Worm (Caenorhabditis elegans) whole organism, L2 larva: ENCODE measurements around the gene arx-6.
A peak's percentile ranks its signal among the peaks of the same experiment; 100 is the strongest.

ENCODE experiments used
- C34F6.9 ChIP-seq: fragments of 150-350 bp; optimal IDR thresholded peaks from 2 replicates; lab custom pipeline; 2014; ENCODE audit warnings: missing biosample characterization, missing genetic modification characterization
- F13H6.1 ChIP-seq: sonication (generic microtip); optimal IDR thresholded peaks from 2 replicates; lab custom pipeline; 2016; ENCODE audit warnings: missing genetic modification characterization, missing compliant biosample characterization
- R02D3.7 ChIP-seq: fragments of 150-350 bp; optimal IDR thresholded peaks from 2 replicates; lab custom pipeline; 2014; ENCODE audit warnings: missing biosample characterization, missing genetic modification characterization
- Y55F3AM.14 ChIP-seq: fragments of 200-800 bp; sonication (Bioruptor generic); optimal IDR thresholded peaks from 2 replicates; lab custom pipeline; 2018; ENCODE audit warnings: mild to moderate bottlenecking, missing genetic modification characterization, missing compliant biosample characterization
- ZK546.5 ChIP-seq: sonication (generic microtip); optimal IDR thresholded peaks from 2 replicates; lab custom pipeline; 2017; ENCODE audit warnings: missing biosample characterization, missing genetic modification characterization
- alr-1 ChIP-seq: fragments of 150-350 bp; optimal IDR thresholded peaks from 2 replicates; lab custom pipeline; 2014; ENCODE audit warnings: missing biosample characterization, missing genetic modification characterization
- aly-2 ChIP-seq: fragments of 150-350 bp; optimal IDR thresholded peaks from 2 replicates; lab custom pipeline; 2014; ENCODE audit warnings: missing biosample characterization, missing genetic modification characterization
- ama-1 ChIP-seq: fragments of 150-350 bp; optimal IDR thresholded peaks from 2 replicates; lab custom pipeline; 2018; ENCODE audit warnings: inconsistent platforms
- ceh-16 ChIP-seq: fragments of 150-350 bp; optimal IDR thresholded peaks from 2 replicates; lab custom pipeline; 2014; ENCODE audit warnings: missing biosample characterization, missing genetic modification characterization
- ceh-82 ChIP-seq: fragments of 150-350 bp; optimal IDR thresholded peaks from 2 replicates; lab custom pipeline; 2014; ENCODE audit warnings: missing biosample characterization, missing genetic modification characterization
- crh-2 ChIP-seq: sonication (generic microtip); optimal IDR thresholded peaks from 2 replicates; lab custom pipeline; 2017; ENCODE audit warnings: missing biosample characterization, missing genetic modification characterization
- dmd-4 ChIP-seq: sonication (generic microtip); optimal IDR thresholded peaks from 2 replicates; lab custom pipeline; 2017; ENCODE audit warnings: missing biosample characterization, missing genetic modification characterization
- egl-27 ChIP-seq: sonication (generic microtip); optimal IDR thresholded peaks from 3 replicates; lab custom pipeline; 2017; ENCODE audit warnings: missing biosample characterization, missing genetic modification reagents, missing genetic modification characterization
- elt-1 ChIP-seq: fragments of 150-350 bp; optimal IDR thresholded peaks from 2 replicates; lab custom pipeline; 2014; ENCODE audit warnings: missing biosample characterization, missing genetic modification characterization
- fos-1 ChIP-seq: fragments of 150-350 bp; optimal IDR thresholded peaks from 2 replicates; lab custom pipeline; 2014; ENCODE audit warnings: missing biosample characterization, missing genetic modification characterization
- gmeb-1 ChIP-seq: fragments of 150-350 bp; optimal IDR thresholded peaks from 2 replicates; lab custom pipeline; 2014; ENCODE audit warnings: missing biosample characterization, missing genetic modification characterization
- lin-11 ChIP-seq: fragments of 150-350 bp; sonication (generic microtip); optimal IDR thresholded peaks from 2 replicates; lab custom pipeline; 2014; ENCODE audit warnings: missing biosample characterization, missing genetic modification characterization, inconsistent platforms, mixed read lengths
- lin-13 ChIP-seq: fragments of 150-350 bp; optimal IDR thresholded peaks from 2 replicates; lab custom pipeline; 2014; ENCODE audit warnings: missing biosample characterization, missing genetic modification reagents, missing genetic modification characterization
- lsy-2 ChIP-seq, 2 experiments: fragments of 150-350 bp in 1 of 2; sonication (generic microtip) in 1 of 2; optimal IDR thresholded peaks; 2 replicates each; lab custom pipeline; 2014 to 2017; ENCODE audit warnings: missing biosample characterization in 2 of 2, missing genetic modification characterization in 2 of 2
- mbf-1 ChIP-seq: sonication (generic microtip); optimal IDR thresholded peaks from 2 replicates; lab custom pipeline; 2017; ENCODE audit warnings: missing biosample characterization, missing genetic modification characterization
- mdl-1 ChIP-seq, 2 experiments: fragments of 150-350 bp in 1 of 2; sonication (generic microtip) in 1 of 2; optimal IDR thresholded peaks; 2 replicates each; lab custom pipeline; 2017; ENCODE audit warnings: missing biosample characterization in 2 of 2, missing genetic modification characterization in 2 of 2
- nhr-10 ChIP-seq: sonication (generic microtip); optimal IDR thresholded peaks from 2 replicates; lab custom pipeline; 2017; ENCODE audit warnings: missing biosample characterization, missing genetic modification characterization
- nhr-11 ChIP-seq: fragments of 150-350 bp; optimal IDR thresholded peaks from 2 replicates; lab custom pipeline; 2014; ENCODE audit warnings: missing biosample characterization, missing genetic modification characterization
- nhr-12 ChIP-seq: fragments of 150-350 bp; optimal IDR thresholded peaks from 2 replicates; lab custom pipeline; 2014; ENCODE audit warnings: missing biosample characterization, missing genetic modification characterization
- nhr-21 ChIP-seq: fragments of 150-350 bp; optimal IDR thresholded peaks from 2 replicates; lab custom pipeline; 2014; ENCODE audit warnings: missing biosample characterization, missing genetic modification characterization
- nhr-237 ChIP-seq: fragments of 150-350 bp; optimal IDR thresholded peaks from 2 replicates; lab custom pipeline; 2014; ENCODE audit warnings: missing biosample characterization, missing genetic modification characterization
- nhr-25 ChIP-seq: fragments of 150-350 bp; sonication (generic microtip); optimal IDR thresholded peaks from 3 replicates; lab custom pipeline; 2014; ENCODE audit warnings: missing biosample characterization, missing genetic modification characterization
- nhr-6 ChIP-seq: fragments of 150-350 bp; optimal IDR thresholded peaks from 2 replicates; lab custom pipeline; 2014; ENCODE audit warnings: missing biosample characterization, missing genetic modification characterization
- peb-1 ChIP-seq: fragments of 150-350 bp; optimal IDR thresholded peaks from 2 replicates; lab custom pipeline; 2014; ENCODE audit warnings: missing biosample characterization, missing genetic modification characterization
- sem-4 ChIP-seq: fragments of 150-350 bp; optimal IDR thresholded peaks from 2 replicates; lab custom pipeline; 2014; ENCODE audit warnings: missing biosample characterization, missing genetic modification reagents, missing genetic modification characterization
- sma-3 ChIP-seq: sonication (generic microtip); optimal IDR thresholded peaks from 2 replicates; lab custom pipeline; 2016; ENCODE audit warnings: missing genetic modification reagents, missing genetic modification characterization, missing compliant biosample characterization
- sma-9 ChIP-seq, 2 experiments: fragments of 150-350 bp in 1 of 2; sonication (generic microtip) in 1 of 2; optimal IDR thresholded peaks; 2 replicates each; lab custom pipeline; 2014 to 2016; ENCODE audit warnings: missing genetic modification characterization in 2 of 2, mild to moderate bottlenecking in 1 of 2, missing biosample characterization in 1 of 2, missing compliant biosample characterization in 1 of 2, missing genetic modification reagents in 1 of 2, moderate library complexity in 1 of 2
- snpc-4 ChIP-seq: fragments of 150-350 bp; optimal IDR thresholded peaks from 2 replicates; lab custom pipeline; 2014; ENCODE audit warnings: missing biosample characterization, missing genetic modification characterization
- unc-39 ChIP-seq: fragments of 150-350 bp; optimal IDR thresholded peaks from 2 replicates; lab custom pipeline; 2014; ENCODE audit warnings: missing biosample characterization, missing genetic modification characterization
- zag-1 ChIP-seq: fragments of 150-350 bp; optimal IDR thresholded peaks from 2 replicates; lab custom pipeline; 2014; ENCODE audit warnings: missing biosample characterization, missing genetic modification characterization
- ztf-1 ChIP-seq: fragments of 200-800 bp; sonication (Bioruptor generic); conservative IDR thresholded peaks from 2 replicates; pipeline ENCODE4 v1.3.6; 2022; ENCODE audit warnings: missing genetic modification characterization, missing compliant biosample characterization
- ztf-11 ChIP-seq: sonication (generic microtip); optimal IDR thresholded peaks from 2 replicates; lab custom pipeline; 2017; ENCODE audit warnings: missing biosample characterization, missing genetic modification characterization
- ztf-4 ChIP-seq: fragments of 150-350 bp; optimal IDR thresholded peaks from 2 replicates; lab custom pipeline; 2014; ENCODE audit warnings: missing biosample characterization, missing genetic modification characterization

The arx-6 gene

DNA sequence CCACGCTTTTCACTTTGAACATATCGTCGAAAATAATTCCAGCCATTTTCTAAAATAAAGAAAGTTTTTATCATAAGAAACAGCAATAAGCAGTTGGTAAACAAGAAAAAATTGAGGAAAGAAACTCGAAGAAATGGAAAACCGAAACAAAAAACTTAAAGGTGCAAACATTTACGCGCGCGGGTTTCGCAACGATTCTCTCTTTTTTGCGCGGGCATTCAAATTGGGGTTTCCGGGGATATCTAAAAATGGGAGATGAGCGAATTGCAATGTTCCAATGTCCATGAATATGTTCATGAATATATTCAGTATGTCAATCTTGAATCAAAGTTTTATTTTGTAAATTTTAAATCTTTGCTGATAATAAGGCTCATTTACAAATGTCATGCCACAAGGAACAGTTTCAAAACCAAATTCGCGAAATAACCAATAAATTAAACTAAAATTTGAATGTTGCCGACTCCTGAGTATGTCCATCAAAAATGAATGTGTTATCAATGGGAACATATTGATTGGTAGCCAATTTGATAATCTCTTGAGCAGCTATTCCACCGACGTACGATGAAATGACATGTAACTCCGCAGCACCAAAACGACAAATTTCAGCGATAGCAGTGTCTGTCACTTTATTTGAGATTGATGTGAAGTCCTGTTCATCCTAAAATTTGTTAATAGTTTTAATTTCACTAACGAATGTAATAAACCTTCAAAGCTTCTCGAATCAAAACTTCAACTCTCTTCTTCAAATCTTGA, 39.7 kb downstream of the arx-6 start, which contains the start of gene rpb-8 (continued):
- TF ChIP-seq aly-2 (tag; lab: Kevin White, UChicago) = no peak
- TF ChIP-seq ztf-1 (GFP tag; lab: Robert Waterston, UW) = no peak
- TF ChIP-seq snpc-4 (tag; lab: Kevin White, UChicago) = peak; percentile 13
- TF ChIP-seq Y55F3AM.14 = no peak

- TF ChIP-seq ztf-11 (tag; lab: Kevin White, UChicago) (no peak), alr-1 (tag; lab: Kevin White, UChicago) (no peak), lin-13 (GFP tag; lab: Kevin White, UChicago) (no peak), C34F6.9 (tag; lab: Kevin White, UChicago) (no peak), nhr-6 (tag; lab: Kevin White, UChicago) (no peak), Y55F3AM.14 (no peak), ZK546.5 (no peak)
Measured at ce11 chrIII:4918906-4919305, 40.4 kb downstream of the arx-6 start.

- TF ChIP-seq sma-3 (GFP tag; lab: Kevin White, UChicago) (no peak), lin-11 (tag; lab: Kevin White, UChicago) (no peak), elt-1 (tag; lab: Kevin White, UChicago) (no peak), nhr-11 (tag; lab: Kevin White, UChicago) (no peak), ztf-1 (GFP tag; lab: Robert Waterston, UW) (no peak), nhr-25 (tag; lab: Kevin White, UChicago) (no peak), R02D3.7 (tag; lab: Kevin White, UChicago) (no peak), ceh-82 (tag; lab: Kevin White, UChicago) (no peak), nhr-21 (tag; lab: Kevin White, UChicago) (no peak), ama-1 (lab: Kevin White, UChicago) (no peak), sma-9 (GFP tag; optimal IDR thresholded peaks at IDR 0.05; lab: Kevin White, UChicago) (no peak), sma-9 (tag; optimal IDR thresholded peaks at IDR 0.05; lab: Kevin White, UChicago) (no peak), mbf-1 (tag; lab: Kevin White, UChicago) (no peak), mdl-1 (tag; optimal IDR thresholded peaks at IDR 0.05; lab: Kevin White, UChicago) (no peak), zag-1 (tag; lab: Kevin White, UChicago) (no peak), nhr-12 (tag; lab: Kevin White, UChicago) (no peak), nhr-10 (no peak), ceh-16 (no peak), peb-1 (tag; lab: Kevin White, UChicago) (no peak), Y55F3AM.14 (no peak), unc-39 (no peak)
Measured at ce11 chrIII:4920221-4920620, 41.8 kb downstream of the arx-6 start, which contains the start of gene ula-1. ula-1 (minus strand) TSS chrIII:4920321.

ce11 chrIII:4922020-4922419, 43.6 kb downstream of the arx-6 start, which contains the start of gene mmab-1:
mmab-1 (minus strand) TSS chrIII:4922114.
- peak in 1 of 2 experiments; percentile 46 for TF ChIP-seq lsy-2 (tag; optimal IDR thresholded peaks at IDR 0.05; lab: Kevin White, UChicago)
- peak; percentile 20 for TF ChIP-seq nhr-25 (tag; lab: Kevin White, UChicago)
- peak; percentile 23 for TF ChIP-seq gmeb-1 (tag; lab: Kevin White, UChicago)
- TF ChIP-seq lin-11 (tag; lab: Kevin White, UChicago) = peak; percentile 57
- TF ChIP-seq F13H6.1 (tag; lab: Kevin White, UChicago) = peak; percentile 1
- peak; percentile 69 for TF ChIP-seq sma-3 (GFP tag; lab: Kevin White, UChicago)

ce11 chrIII:4924134-4924533, 45.7 kb downstream of the arx-6 start:
- TF ChIP-seq nhr-237 (tag; lab: Kevin White, UChicago) (no peak), sma-3 (GFP tag; lab: Kevin White, UChicago) (no peak), nhr-6 (tag; lab: Kevin White, UChicago) (no peak), fos-1 (tag; lab: Kevin White, UChicago) (no peak), alr-1 (tag; lab: Kevin White, UChicago) (no peak), crh-2 (tag; lab: Kevin White, UChicago) (no peak), sem-4 (tag; lab: Kevin White, UChicago) (no peak), ztf-4 (tag; lab: Kevin White, UChicago) (no peak), dmd-4 (tag; lab: Kevin White, UChicago) (no peak), ama-1 (lab: Kevin White, UChicago) (no peak), lin-11 (tag; lab: Kevin White, UChicago) (no peak), nhr-21 (tag; lab: Kevin White, UChicago) (no peak), egl-27 (tag; lab: Kevin White, UChicago) (no peak), snpc-4 (tag; lab: Kevin White, UChicago) (no peak)
